Worm (Caenorhabditis elegans): ENCODE data around the gene C08F8.6.

Gene C08F8.6

DNA sequence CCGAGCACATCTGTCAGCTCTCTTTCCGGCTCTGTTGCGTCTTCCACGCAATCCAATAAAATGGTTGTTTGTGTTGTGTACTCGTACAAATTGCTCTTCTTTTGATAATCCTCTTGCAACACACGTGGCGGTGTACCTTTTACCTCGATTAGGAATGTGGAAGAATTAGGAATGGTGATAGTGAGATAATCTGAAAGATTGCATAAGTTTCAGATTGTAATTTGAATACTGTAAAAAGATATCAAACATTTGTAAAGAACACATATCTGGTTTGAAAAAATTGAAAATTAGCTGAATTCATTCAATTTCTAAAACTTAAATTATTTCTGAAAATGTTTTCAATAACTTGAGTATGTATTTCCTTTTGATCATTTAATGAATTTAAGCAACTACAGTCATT lies at the start of gene C08F8.6:
Gene C08F8.6 (minus strand): TSS at position 101 of the 400 bp plus-strand sequence.
- peak; percentile 34 for TF ChIP-seq nhr-2 (tag; optimal IDR thresholded peaks at IDR 0.05)
- TF ChIP-seq elt-3 (tag; optimal IDR thresholded peaks at IDR 0.05) = no peak

DNA sequence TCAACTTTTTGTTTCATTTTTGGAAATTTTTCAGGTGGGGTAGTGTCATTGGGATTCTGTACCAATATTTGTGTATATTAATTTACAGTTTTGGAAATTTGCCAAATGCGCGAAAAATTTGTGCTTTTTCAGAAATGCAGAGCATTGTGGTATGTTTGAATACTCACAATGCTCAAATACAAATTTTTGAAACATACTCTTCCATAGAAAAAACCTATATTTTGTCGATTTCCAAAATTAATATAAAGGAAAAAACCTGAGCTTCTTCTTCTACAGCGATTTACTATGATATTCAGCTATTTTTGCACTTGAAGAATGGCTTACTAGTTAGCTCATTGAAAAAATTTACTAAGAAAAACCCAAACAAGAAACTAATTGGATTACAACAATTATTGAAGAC lies 48.2 kb upstream of the C08F8.6 start:
- TF ChIP-seq snpc-4 (tag; optimal IDR thresholded peaks at IDR 0.05) = no peak
- no peak for TF ChIP-seq blmp-1 (tag; optimal IDR thresholded peaks at IDR 0.05)
- TF ChIP-seq mab-5 (tag; optimal IDR thresholded peaks at IDR 0.05) = no peak
- no peak for TF ChIP-seq sptf-1 (tag; optimal IDR thresholded peaks at IDR 0.05)
- TF ChIP-seq ham-2 (GFP tag; optimal IDR thresholded peaks at IDR 0.05) = no peak
- TF ChIP-seq nhr-237 (tag; optimal IDR thresholded peaks at IDR 0.05) = no peak

ce11 chrIV:11211547-11211946 lies 46.8 kb upstream of the C08F8.6 start:
- TF ChIP-seq ceh-39 (tag; optimal IDR thresholded peaks at IDR 0.05) = no peak
- TF ChIP-seq nhr-76 (tag; optimal IDR thresholded peaks at IDR 0.05) = no peak
- no peak for TF ChIP-seq snpc-4 (tag; optimal IDR thresholded peaks at IDR 0.05)
- no peak for TF ChIP-seq M03D4.4 (tag; optimal IDR thresholded peaks at IDR 0.05)
- TF ChIP-seq ceh-43 (GFP tag; optimal IDR thresholded peaks at IDR 0.05) = no peak
- no peak for TF ChIP-seq bed-3 (GFP tag; optimal IDR thresholded peaks at IDR 0.05)
- TF ChIP-seq elt-1 (tag; optimal IDR thresholded peaks at IDR 0.05; ENCODE audit: borderline replicate concordance, insufficient read depth) = peak; percentile 94
- TF ChIP-seq ces-1 (GFP tag; optimal IDR thresholded peaks at IDR 0.05) = no peak
- TF ChIP-seq blmp-1 (tag; optimal IDR thresholded peaks at IDR 0.05) = no peak
- TF ChIP-seq hlh-1 (tag; optimal IDR thresholded peaks at IDR 0.05) = no peak
- TF ChIP-seq ham-2 (GFP tag; optimal IDR thresholded peaks at IDR 0.05) = peak; percentile 84

DNA sequence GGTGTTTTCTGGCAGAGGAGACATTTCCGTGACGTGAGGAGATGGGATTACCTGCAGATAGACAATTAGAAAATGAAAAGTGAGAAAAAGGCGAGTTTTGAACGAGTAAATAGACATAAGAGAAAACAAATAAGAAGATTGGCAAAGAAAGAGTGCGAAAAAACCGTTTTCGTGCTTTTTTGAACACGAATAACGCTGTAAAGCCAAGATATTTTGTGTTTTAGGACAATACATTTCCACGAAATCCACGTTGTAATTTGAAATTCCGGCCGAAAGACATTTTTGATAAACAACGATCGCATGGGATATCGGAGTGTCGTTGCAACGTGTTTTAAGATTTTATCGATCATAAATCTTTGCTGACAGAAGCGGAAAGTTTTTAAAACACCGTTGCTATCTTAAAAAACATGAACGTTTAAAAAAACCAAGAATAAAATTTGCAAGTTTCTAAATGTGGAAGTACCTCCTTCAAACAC lies 46.1 kb upstream of the C08F8.6 start, which contains the start of gene adk-1:
Gene adk-1 (minus strand): TSS at position 51 of the 476 bp plus-strand sequence.
- TF ChIP-seq blmp-1 (tag; optimal IDR thresholded peaks at IDR 0.05) (no peak), ceh-43 (GFP tag; optimal IDR thresholded peaks at IDR 0.05) (no peak), tbx-8 (GFP tag; optimal IDR thresholded peaks at IDR 0.05) (no peak), cnd-1 (tag; optimal IDR thresholded peaks at IDR 0.05) (no peak), nhr-12 (tag; optimal IDR thresholded peaks at IDR 0.05) (no peak), flh-1 (GFP tag; optimal IDR thresholded peaks at IDR 0.05) (no peak), lin-32 (GFP tag; optimal IDR thresholded peaks at IDR 0.05) (no peak), M03D4.4 (tag; optimal IDR thresholded peaks at IDR 0.05) (no peak), sem-2 (GFP tag; optimal IDR thresholded peaks at IDR 0.05) (no peak), bed-3 (GFP tag; optimal IDR thresholded peaks at IDR 0.05) (no peak), nhr-2 (tag; optimal IDR thresholded peaks at IDR 0.05) (no peak), ceh-83 (GFP tag; optimal IDR thresholded peaks at IDR 0.05) (no peak), mab-5 (tag; optimal IDR thresholded peaks at IDR 0.05) (no peak), mls-2 (tag; optimal IDR thresholded peaks at IDR 0.05) (no peak), lsy-2 (tag; optimal IDR thresholded peaks at IDR 0.05) (no peak), unc-62 (GFP tag; optimal IDR thresholded peaks at IDR 0.05) (no peak), sptf-1 (tag; optimal IDR thresholded peaks at IDR 0.05) (no peak), pha-4 (tag; optimal IDR thresholded peaks at IDR 0.05) (no peak), ces-1 (GFP tag; optimal IDR thresholded peaks at IDR 0.05) (no peak), elt-3 (tag; optimal IDR thresholded peaks at IDR 0.05) (no peak)

DNA sequence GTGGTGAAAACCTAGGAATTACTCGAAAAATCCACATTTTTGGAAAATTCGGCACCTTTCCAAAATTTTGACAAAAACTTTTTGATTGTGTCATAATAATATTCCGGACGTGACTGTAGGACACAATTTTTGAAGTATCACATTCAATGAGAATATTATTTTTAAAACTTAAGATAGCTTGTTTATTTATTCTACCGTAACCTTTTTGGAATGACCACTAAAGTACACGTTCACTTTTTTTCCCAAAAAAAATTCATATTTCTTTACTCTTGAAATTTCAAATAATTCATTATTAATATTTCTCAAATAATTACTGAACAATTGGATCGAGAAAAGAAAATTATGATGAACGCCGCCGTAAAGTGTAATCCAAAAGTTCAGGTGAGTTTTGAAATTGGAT lies 42.5 kb upstream of the C08F8.6 start, which contains the start of gene R07H5.9:
Gene R07H5.9 (plus strand): TSS at position 301 of the 400 bp plus-strand sequence.
- no peak for TF ChIP-seq cnd-1 (tag; optimal IDR thresholded peaks at IDR 0.05)
- no peak for TF ChIP-seq ceh-39 (tag; optimal IDR thresholded peaks at IDR 0.05)
- TF ChIP-seq nhr-28 (tag; optimal IDR thresholded peaks at IDR 0.05) = no peak
- TF ChIP-seq lin-13 (tag; optimal IDR thresholded peaks at IDR 0.05) = no peak
- TF ChIP-seq unc-39 (tag; optimal IDR thresholded peaks at IDR 0.05) = no peak
- no peak for TF ChIP-seq lin-32 (GFP tag; optimal IDR thresholded peaks at IDR 0.05)
- TF ChIP-seq snpc-4 (tag; optimal IDR thresholded peaks at IDR 0.05) = no peak
- TF ChIP-seq unc-120 (tag; optimal IDR thresholded peaks at IDR 0.05; ENCODE audit: poor library complexity, severe bottlenecking) = no peak
- TF ChIP-seq nhr-237 (tag; optimal IDR thresholded peaks at IDR 0.05) = no peak
- TF ChIP-seq lsy-2 (tag; optimal IDR thresholded peaks at IDR 0.05) = no peak
- no peak for TF ChIP-seq drap-1 (GFP tag; optimal IDR thresholded peaks at IDR 0.05)
- TF ChIP-seq nhr-2 (tag; optimal IDR thresholded peaks at IDR 0.05) = no peak
- TF ChIP-seq ztf-11 (tag; optimal IDR thresholded peaks at IDR 0.05) = no peak
